Worm (Caenorhabditis elegans) whole organism, L4 larva: ENCODE measurements around the gene F09E5.16.
A peak's percentile ranks its signal among the peaks of the same experiment; 100 is the strongest.

Experiments
- F10B5.3 ChIP-seq: sonication (generic microtip); optimal IDR thresholded peaks from 2 replicates; lab custom pipeline; 2016; ENCODE audit warnings: mild to moderate bottlenecking, missing genetic modification characterization, missing compliant biosample characterization
- F26F4.8 ChIP-seq: fragments of 200-800 bp; sonication (Bioruptor generic); conservative IDR thresholded peaks from 2 replicates; pipeline ENCODE4 v1.3.6; 2022; ENCODE audit warnings: missing genetic modification characterization, missing compliant biosample characterization
- F44E2.7 ChIP-seq: fragments of 200-800 bp; sonication (Bioruptor generic); IDR thresholded peaks from 2 replicates; pipeline ENCODE4 v2.1.2; 2022; ENCODE audit warnings: missing genetic modification characterization, missing compliant biosample characterization
- R02D3.7 ChIP-seq: fragments of 150-350 bp; sonication (generic microtip); optimal IDR thresholded peaks from 3 replicates; lab custom pipeline; 2014; ENCODE audit warnings: missing biosample characterization, missing genetic modification characterization
- Y5F2A.4 ChIP-seq: fragments of 200-800 bp; sonication (Bioruptor generic); optimal IDR thresholded peaks from 2 replicates; lab custom pipeline; 2018; ENCODE audit warnings: mild to moderate bottlenecking, missing genetic modification characterization, missing compliant biosample characterization
- ZK546.5 ChIP-seq, 2 experiments: sonication (generic microtip); optimal IDR thresholded peaks; 2 replicates each; lab custom pipeline; 2017; ENCODE audit warnings: missing biosample characterization in 2 of 2, missing genetic modification characterization in 2 of 2
- ama-1 ChIP-seq: fragments of 150-350 bp; optimal IDR thresholded peaks from 2 replicates; lab custom pipeline; 2014; ENCODE audit warnings: inconsistent platforms, mixed read lengths
- arid-1 ChIP-seq: fragments of 200-800 bp; sonication (Bioruptor generic); conservative IDR thresholded peaks from 2 replicates; pipeline ENCODE4 v1.3.6; 2022; ENCODE audit warnings: missing genetic modification reagents, missing genetic modification characterization, missing compliant biosample characterization
- ceh-44 ChIP-seq: fragments of 200-800 bp; sonication (Bioruptor generic); IDR thresholded peaks from 2 replicates; pipeline ENCODE4 v1.3.6; 2022; ENCODE audit warnings: missing genetic modification reagents, missing genetic modification characterization, missing compliant biosample characterization
- ceh-62 ChIP-seq: sonication (generic microtip); optimal IDR thresholded peaks from 2 replicates; lab custom pipeline; 2017; ENCODE audit warnings: missing biosample characterization, missing genetic modification characterization
- ces-1 ChIP-seq: fragments of 150-350 bp; sonication (generic microtip); optimal IDR thresholded peaks from 4 replicates; lab custom pipeline; 2014; ENCODE audit warnings: missing biosample characterization, missing genetic modification reagents, missing genetic modification characterization
- cey-2 ChIP-seq: sonication (generic microtip); optimal IDR thresholded peaks from 3 replicates; lab custom pipeline; 2017; ENCODE audit warnings: missing genetic modification characterization, mild to moderate bottlenecking, missing compliant biosample characterization, antibody characterized with exemption, borderline replicate concordance; ENCODE audit not compliant: insufficient read depth
- ctbp-1 ChIP-seq: fragments of 200-800 bp; sonication (Bioruptor generic); IDR thresholded peaks from 2 replicates; pipeline ENCODE4 v1.3.6; 2022; ENCODE audit warnings: missing genetic modification reagents, missing genetic modification characterization, missing compliant biosample characterization
- daf-12 ChIP-seq: fragments of 150-350 bp; optimal IDR thresholded peaks from 2 replicates; lab custom pipeline; 2014; ENCODE audit warnings: missing biosample characterization, missing genetic modification reagents, missing genetic modification characterization
- daf-16 ChIP-seq, 3 experiments: sonication (generic microtip); optimal IDR thresholded peaks; 2 replicates each; lab custom pipeline; 2016 to 2017; ENCODE audit warnings: missing genetic modification characterization in 3 of 3, missing genetic modification reagents in 3 of 3, mild to moderate bottlenecking in 2 of 3, missing compliant biosample characterization in 2 of 3, missing biosample characterization in 1 of 3, moderate library complexity in 1 of 3
- daf-19 ChIP-seq: fragments of 200-800 bp; sonication (Bioruptor generic); conservative IDR thresholded peaks from 2 replicates; pipeline ENCODE4 v1.3.6; 2022; ENCODE audit warnings: missing genetic modification characterization, missing compliant biosample characterization
- daf-8 ChIP-seq: fragments of 200-800 bp; sonication (Bioruptor generic); IDR thresholded peaks from 2 replicates; pipeline ENCODE4 v1.3.6; 2022; ENCODE audit warnings: missing genetic modification characterization, missing compliant biosample characterization
- dmd-8 ChIP-seq: fragments of 200-800 bp; sonication (Bioruptor generic); IDR thresholded peaks from 2 replicates; pipeline ENCODE4 v1.3.6; 2022; ENCODE audit warnings: missing genetic modification characterization, missing compliant biosample characterization
- dpl-1 ChIP-seq: fragments of 150-350 bp; optimal IDR thresholded peaks from 2 replicates; lab custom pipeline; 2014; ENCODE audit warnings: missing biosample characterization, missing genetic modification reagents, missing genetic modification characterization
- egl-27 ChIP-seq: sonication (generic microtip); optimal IDR thresholded peaks from 3 replicates; lab custom pipeline; 2017; ENCODE audit warnings: missing biosample characterization, missing genetic modification reagents, missing genetic modification characterization
- egl-43 ChIP-seq: fragments of 200-800 bp; sonication (Bioruptor generic); IDR thresholded peaks from 2 replicates; pipeline ENCODE4 v1.3.6; 2022; ENCODE audit warnings: missing genetic modification reagents, missing genetic modification characterization, missing compliant biosample characterization
- fos-1 ChIP-seq: fragments of 150-350 bp; optimal IDR thresholded peaks from 2 replicates; lab custom pipeline; 2014; ENCODE audit warnings: missing biosample characterization, missing genetic modification characterization
- gei-8 ChIP-seq: fragments of 200-800 bp; sonication (Bioruptor generic); optimal IDR thresholded peaks from 2 replicates; lab custom pipeline; 2018; ENCODE audit warnings: mild to moderate bottlenecking, missing genetic modification characterization, missing compliant biosample characterization
- hlh-11 ChIP-seq: fragments of 200-800 bp; sonication (Bioruptor generic); optimal IDR thresholded peaks from 2 replicates; lab custom pipeline; 2018; ENCODE audit warnings: mild to moderate bottlenecking, missing genetic modification characterization, missing compliant biosample characterization
- hmg-1.1 ChIP-seq: fragments of 200-800 bp; sonication (Bioruptor generic); IDR thresholded peaks from 2 replicates; pipeline ENCODE4 v1.3.6; 2022; ENCODE audit warnings: missing genetic modification reagents, missing genetic modification characterization, missing compliant biosample characterization
- lim-7 ChIP-seq: fragments of 200-800 bp; sonication (Bioruptor generic); IDR thresholded peaks from 2 replicates; pipeline ENCODE4 v1.3.6; 2022; ENCODE audit warnings: missing genetic modification characterization, missing compliant biosample characterization
- lin-1 ChIP-seq: fragments of 200-800 bp; sonication (Bioruptor generic); IDR thresholded peaks from 2 replicates; pipeline ENCODE4 v1.3.6; 2022; ENCODE audit warnings: missing genetic modification reagents, missing genetic modification characterization, missing compliant biosample characterization
- lsy-2 ChIP-seq, 2 experiments: fragments of 150-350 bp in 1 of 2; sonication (generic microtip) in 1 of 2; optimal IDR thresholded peaks; 2 replicates each; lab custom pipeline; 2014 to 2017; ENCODE audit warnings: missing biosample characterization in 2 of 2, missing genetic modification characterization in 2 of 2
- madf-5 ChIP-seq, 2 experiments: fragments of 200-800 bp; sonication (Bioruptor generic); IDR thresholded peaks; 2 replicates each; pipeline ENCODE4 v1.3.6; 2022; ENCODE audit warnings: missing compliant biosample characterization in 2 of 2, missing genetic modification characterization in 2 of 2
- mdt-29 ChIP-seq: fragments of 200-800 bp; sonication (Bioruptor generic); IDR thresholded peaks from 2 replicates; pipeline ENCODE4 v1.3.6; 2022; ENCODE audit warnings: missing genetic modification reagents, missing genetic modification characterization, missing compliant biosample characterization
- mxl-2 ChIP-seq: fragments of 200-800 bp; sonication (Bioruptor generic); conservative IDR thresholded peaks from 2 replicates; pipeline ENCODE4 v1.3.6; 2022; ENCODE audit warnings: missing genetic modification reagents, missing genetic modification characterization, missing compliant biosample characterization
- mxl-3 ChIP-seq: fragments of 200-800 bp; sonication (Bioruptor generic); optimal IDR thresholded peaks from 2 replicates; lab custom pipeline; 2018; ENCODE audit warnings: mild to moderate bottlenecking, missing genetic modification characterization, missing compliant biosample characterization
- nhr-102 ChIP-seq: sonication (generic microtip); optimal IDR thresholded peaks from 2 replicates; lab custom pipeline; 2016; ENCODE audit warnings: mild to moderate bottlenecking, missing genetic modification characterization, moderate library complexity, missing compliant biosample characterization
- nhr-11 ChIP-seq: fragments of 150-350 bp; optimal IDR thresholded peaks from 2 replicates; lab custom pipeline; 2014; ENCODE audit warnings: missing biosample characterization, missing genetic modification characterization
- nhr-28 ChIP-seq: fragments of 150-350 bp; optimal IDR thresholded peaks from 2 replicates; lab custom pipeline; 2014; ENCODE audit warnings: missing biosample characterization, missing genetic modification characterization
- nhr-42 ChIP-seq: fragments of 200-800 bp; sonication (Bioruptor generic); IDR thresholded peaks from 2 replicates; pipeline ENCODE4 v1.3.6; 2022; ENCODE audit warnings: missing genetic modification characterization, missing compliant biosample characterization
- nhr-76 ChIP-seq: fragments of 150-350 bp; optimal IDR thresholded peaks from 2 replicates; lab custom pipeline; 2014; ENCODE audit warnings: missing biosample characterization, missing genetic modification characterization
- nhr-77 ChIP-seq: fragments of 150-350 bp; optimal IDR thresholded peaks from 2 replicates; lab custom pipeline; 2014; ENCODE audit warnings: missing biosample characterization, missing genetic modification characterization
- pqm-1 ChIP-seq: sonication (generic microtip); optimal IDR thresholded peaks from 2 replicates; lab custom pipeline; 2017; ENCODE audit warnings: missing biosample characterization, missing genetic modification characterization
- rbr-2 ChIP-seq: sonication (generic microtip); optimal IDR thresholded peaks from 2 replicates; lab custom pipeline; 2016; ENCODE audit warnings: missing genotype, missing genetic modification characterization, missing compliant biosample characterization
- sdz-12 ChIP-seq: fragments of 200-800 bp; sonication (Bioruptor generic); optimal IDR thresholded peaks from 2 replicates; lab custom pipeline; 2018; ENCODE audit warnings: mild to moderate bottlenecking, missing genetic modification characterization, missing compliant biosample characterization
- set-16 ChIP-seq: fragments of 200-800 bp; sonication (Bioruptor generic); IDR thresholded peaks from 2 replicates; pipeline ENCODE4 v1.3.6; 2022; ENCODE audit warnings: missing genetic modification reagents, missing genetic modification characterization, missing compliant biosample characterization
- skn-1 ChIP-seq: fragments of 150-350 bp; optimal IDR thresholded peaks from 2 replicates; lab custom pipeline; 2014; ENCODE audit warnings: missing biosample characterization, missing genetic modification characterization
- snpc-4 ChIP-seq: fragments of 150-350 bp; optimal IDR thresholded peaks from 2 replicates; lab custom pipeline; 2014; ENCODE audit warnings: missing biosample characterization, missing genetic modification characterization
- unc-130 ChIP-seq: sonication (generic microtip); optimal IDR thresholded peaks from 2 replicates; lab custom pipeline; 2016; ENCODE audit warnings: missing genetic modification reagents, missing genetic modification characterization, missing compliant biosample characterization
- unc-62 ChIP-seq, 3 experiments: fragments of 150-350 bp in 1 of 3; sonication (generic microtip); optimal IDR thresholded peaks in 2 of 3; peaks in 1 of 3; 1 replicate in 1 of 3; 2 replicates in 2 of 3; lab custom pipeline; 2014 to 2017; ENCODE audit warnings: missing biosample characterization in 3 of 3, missing genetic modification characterization in 3 of 3, missing genetic modification reagents in 3 of 3, missing genotype in 1 of 3
- vab-7 ChIP-seq: fragments of 200-800 bp; sonication (Bioruptor generic); IDR thresholded peaks from 2 replicates; pipeline ENCODE4 v1.3.6; 2022; ENCODE audit warnings: missing genetic modification reagents, missing genetic modification characterization, missing compliant biosample characterization
- zfp-2 ChIP-seq: sonication (generic microtip); optimal IDR thresholded peaks from 2 replicates; lab custom pipeline; 2016; ENCODE audit warnings: mild to moderate bottlenecking, missing genetic modification characterization, missing compliant biosample characterization
- zfp-3 ChIP-seq: fragments of 200-800 bp; sonication (Bioruptor generic); conservative IDR thresholded peaks from 2 replicates; pipeline ENCODE4 v1.3.6; 2022; ENCODE audit warnings: missing genetic modification reagents, missing genetic modification characterization, missing compliant biosample characterization
- zip-11 ChIP-seq: fragments of 200-800 bp; sonication (Bioruptor generic); IDR thresholded peaks from 2 replicates; pipeline ENCODE4 v1.3.6; 2022; ENCODE audit warnings: missing genetic modification characterization, missing compliant biosample characterization
- ztf-7 ChIP-seq: fragments of 150-350 bp; optimal IDR thresholded peaks from 2 replicates; lab custom pipeline; 2014; ENCODE audit warnings: missing biosample characterization, missing genetic modification characterization

The F09E5.16 gene

ce11 chrII:5353642-5354041, 11.9 kb downstream of the F09E5.16 start (continued):
- TF ChIP-seq zip-11 (GFP tag; lab: Robert Waterston, UW) = peak; percentile 76
- no peak for TF ChIP-seq nhr-11 (tag; lab: Kevin White, UChicago)
- TF ChIP-seq nhr-102 (tag; lab: Kevin White, UChicago) = peak; percentile 69
- no peak for TF ChIP-seq cey-2 (tag; lab: Kevin White, UChicago)
- peak; percentile 67; the same call in 1 of the 2 replicates for TF ChIP-seq zfp-3 (GFP tag; lab: Robert Waterston, UW)
- peak; percentile 85 for TF ChIP-seq gei-8 (GFP tag; lab: Kevin White, UChicago)
- no peak for TF ChIP-seq ceh-62 (tag; lab: Kevin White, UChicago)
- no peak for TF ChIP-seq hmg-1.1
- peak; percentile 86; the same call in 1 of the 2 replicates for TF ChIP-seq F44E2.7
- TF ChIP-seq nhr-77 (tag; lab: Kevin White, UChicago) = no peak
- no peak for TF ChIP-seq nhr-76 (tag; lab: Kevin White, UChicago)
- TF ChIP-seq egl-43 = peak; percentile 86
- TF ChIP-seq daf-12 (tag; lab: Kevin White, UChicago) = no peak
- no peak for TF ChIP-seq R02D3.7 (tag; lab: Kevin White, UChicago)
- peak; percentile 20 for TF ChIP-seq F10B5.3 (tag; lab: Kevin White, UChicago)
- no peak for TF ChIP-seq dpl-1 (GFP tag; lab: Kevin White, UChicago)
- TF ChIP-seq ztf-7 (tag; lab: Kevin White, UChicago) = peak; percentile 9
- TF ChIP-seq madf-5 (GFP tag; IDR thresholded peaks at IDR 0.05; lab: Robert Waterston, UW) = peak; percentile 87 to 97
- no peak for TF ChIP-seq mxl-2
- TF ChIP-seq Y5F2A.4 (GFP tag; lab: Kevin White, UChicago) = peak; percentile 86
- no peak for TF ChIP-seq pqm-1 (tag; lab: Kevin White, UChicago)
- peak; percentile 98 for TF ChIP-seq lim-7
- TF ChIP-seq daf-19 (GFP tag; lab: Robert Waterston, UW) = peak; percentile 86
- TF ChIP-seq unc-62 (GFP tag; optimal IDR thresholded peaks at IDR 0.05 in 1 of 2; lab: Kevin White, UChicago) = no peak
- TF ChIP-seq unc-62 (tag; optimal IDR thresholded peaks at IDR 0.05; lab: Kevin White, UChicago) = no peak
- no peak for TF ChIP-seq ama-1 (lab: Kevin White, UChicago)
- peak; percentile 7 for TF ChIP-seq hlh-11 (tag; lab: Kevin White, UChicago)
- peak; percentile 33 for TF ChIP-seq unc-130 (GFP tag; lab: Kevin White, UChicago)
- no peak for TF ChIP-seq mxl-3
- peak; percentile 65 for TF ChIP-seq sdz-12 (GFP tag; lab: Kevin White, UChicago)
- TF ChIP-seq daf-8 (GFP tag; lab: Robert Waterston, UW) = no peak
- TF ChIP-seq fos-1 (tag; lab: Kevin White, UChicago) = no peak
- TF ChIP-seq set-16 (GFP tag; lab: Robert Waterston, UW) = no peak
- peak in 1 of 2 experiments; percentile 37 for TF ChIP-seq lsy-2 (tag; optimal IDR thresholded peaks at IDR 0.05; lab: Kevin White, UChicago)
- no peak for TF ChIP-seq nhr-28 (tag; lab: Kevin White, UChicago)
- peak; percentile 96 for TF ChIP-seq arid-1 (GFP tag; lab: Robert Waterston, UW)
- TF ChIP-seq ctbp-1 (GFP tag; lab: Robert Waterston, UW) = peak; percentile 89
- peak; percentile 61 for TF ChIP-seq mdt-29 (GFP tag; lab: Robert Waterston, UW)
- peak; percentile 69; the same call in 1 of the 2 replicates for TF ChIP-seq nhr-42 (GFP tag; lab: Robert Waterston, UW)
- TF ChIP-seq rbr-2 (tag; lab: Kevin White, UChicago) = peak; percentile 38
- TF ChIP-seq snpc-4 (tag; lab: Kevin White, UChicago) = no peak
- no peak for TF ChIP-seq egl-27 (tag; lab: Kevin White, UChicago)
- TF ChIP-seq daf-16 (GFP tag; optimal IDR thresholded peaks at IDR 0.05; lab: Kevin White, UChicago) = peak; percentile 36 to 80
- peak; percentile 18 for TF ChIP-seq daf-16 (tag; optimal IDR thresholded peaks at IDR 0.05; lab: Kevin White, UChicago)
- peak; percentile 89 for TF ChIP-seq F26F4.8 (GFP tag; lab: Robert Waterston, UW)
- TF ChIP-seq ces-1 (GFP tag; lab: Kevin White, UChicago) = no peak
- TF ChIP-seq zfp-2 (tag; lab: Kevin White, UChicago) = no peak
- no peak for TF ChIP-seq skn-1 (tag; lab: Kevin White, UChicago)
- peak; percentile 84 for TF ChIP-seq vab-7 (GFP tag; lab: Robert Waterston, UW)
- peak; percentile 97 for TF ChIP-seq dmd-8 (GFP tag; lab: Robert Waterston, UW)
- TF ChIP-seq ceh-44 (GFP tag; lab: Robert Waterston, UW) = no peak
- TF ChIP-seq lin-1 = peak; percentile 73; the same call in 1 of the 2 replicates
- no peak for TF ChIP-seq ZK546.5 (tag; optimal IDR thresholded peaks at IDR 0.05; lab: Kevin White, UChicago)
